Fruit fly (Drosophila melanogaster) whole organism, adult: ENCODE measurements around the gene CG1572.

Experiments
- CG11617 ChIP-seq: fragments of 200-800 bp; sonication (Bioruptor generic); optimal IDR thresholded peaks from 2 replicates; lab custom pipeline; 2017; ENCODE audit warnings: mild to moderate bottlenecking, missing biosample characterization, missing genetic modification reagents, missing genetic modification characterization
- CG12768 ChIP-seq: fragments of 200-800 bp; sonication (Bioruptor generic); optimal IDR thresholded peaks from 2 replicates; lab custom pipeline; 2017; ENCODE audit warnings: missing biosample characterization, missing genetic modification characterization, mild to moderate bottlenecking, moderate library complexity, missing genetic modification reagents
- CG14711 ChIP-seq: fragments of 200-800 bp; sonication (Bioruptor generic); optimal IDR thresholded peaks from 2 replicates; lab custom pipeline; 2018; ENCODE audit warnings: missing biosample characterization, mild to moderate bottlenecking, missing genetic modification characterization, moderate library complexity
- CG5204 ChIP-seq: fragments of 200-800 bp; sonication (Bioruptor generic); optimal IDR thresholded peaks from 2 replicates; lab custom pipeline; 2016; ENCODE audit warnings: missing biosample characterization, missing genetic modification characterization
- Clk ChIP-seq: fragments of 200-800 bp; sonication (Bioruptor generic); optimal IDR thresholded peaks from 2 replicates; lab custom pipeline; 2017; ENCODE audit warnings: missing biosample characterization, missing genetic modification characterization
- Hr96 ChIP-seq: fragments of 200-800 bp; sonication (Bioruptor generic); optimal IDR thresholded peaks from 2 replicates; lab custom pipeline; 2016; ENCODE audit warnings: missing biosample characterization, missing genetic modification characterization
- Mnt ChIP-seq: fragments of 200-800 bp; sonication (Bioruptor generic); optimal IDR thresholded peaks from 2 replicates; lab custom pipeline; 2016; ENCODE audit warnings: missing biosample characterization, mild to moderate bottlenecking, missing genetic modification characterization
- bab1 ChIP-seq: fragments of 200-800 bp; sonication (Bioruptor generic); optimal IDR thresholded peaks from 3 replicates; lab custom pipeline; 2019; ENCODE audit warnings: missing biosample characterization, mild to moderate bottlenecking, missing genetic modification characterization, moderate library complexity
- cic ChIP-seq: fragments of 200-800 bp; sonication (Bioruptor generic); optimal IDR thresholded peaks from 2 replicates; lab custom pipeline; 2017; ENCODE audit warnings: missing biosample characterization, mild to moderate bottlenecking, missing genetic modification characterization, moderate library complexity
- cnc ChIP-seq, 2 experiments: fragments of >200 bp; optimal IDR thresholded peaks; 2 replicates each; lab custom pipeline; 2017
- kay ChIP-seq: fragments of 200-800 bp; sonication (Bioruptor generic); peaks from one replicate; lab custom pipeline; 2016; ENCODE audit warnings: missing biosample characterization, missing genetic modification characterization, borderline replicate concordance
- pad ChIP-seq: fragments of 200-800 bp; sonication (Bioruptor generic); optimal IDR thresholded peaks from 3 replicates; lab custom pipeline; 2017; ENCODE audit warnings: missing biosample characterization, missing genetic modification characterization, mild to moderate bottlenecking, moderate library complexity, missing genetic modification reagents
- toe ChIP-seq: fragments of 200-800 bp; sonication (Bioruptor generic); optimal IDR thresholded peaks from 2 replicates; lab custom pipeline; 2016; ENCODE audit warnings: missing biosample characterization, missing genetic modification characterization

- peak; percentile 59 for TF ChIP-seq bab1 (GFP tag; lab: Kevin White, UChicago)
- peak; percentile 27 for TF ChIP-seq CG5204 (GFP tag; lab: Kevin White, UChicago)
- TF ChIP-seq toe (GFP tag; lab: Kevin White, UChicago): no peak
- peak; percentile 10 for TF ChIP-seq CG11617 (GFP tag; lab: Kevin White, UChicago)
- TF ChIP-seq Clk (GFP tag; lab: Kevin White, UChicago): no peak
- no peak for TF ChIP-seq pad (GFP tag; lab: Kevin White, UChicago)
- peak; percentile 52 for TF ChIP-seq CG14711 (tag; lab: Kevin White, UChicago)
- TF ChIP-seq cnc (optimal IDR thresholded peaks at IDR 0.05; lab: Kevin White, UChicago): no peak
- TF ChIP-seq CG12768 (GFP tag; lab: Kevin White, UChicago): no peak
- TF ChIP-seq cic (GFP tag; lab: Kevin White, UChicago): no peak
- peak; percentile 66 for TF ChIP-seq kay
- no peak for TF ChIP-seq Mnt (GFP tag; lab: Kevin White, UChicago)
- no peak for TF ChIP-seq Hr96
These were observed 36.6 kb downstream of the CG1572 start for dm6 chrX:11521561-11522546.
